Fruit fly (Drosophila melanogaster) whole organism, pupa: ENCODE data around the gene CG7342.

Source experiments
- CG34367 ChIP-seq: fragments of 200-800 bp; sonication (Bioruptor generic); optimal IDR thresholded peaks from 2 replicates; lab custom pipeline; 2018; ENCODE audit warnings: missing biosample characterization, mild to moderate bottlenecking, missing genetic modification characterization
- CG8159 ChIP-seq: fragments of 200-800 bp; sonication (Bioruptor generic); optimal IDR thresholded peaks from 3 replicates; lab custom pipeline; 2018; ENCODE audit warnings: missing biosample characterization, mild to moderate bottlenecking, missing genetic modification characterization, moderate library complexity
- EcR ChIP-seq: fragments of 200-800 bp; sonication (Bioruptor generic); optimal IDR thresholded peaks from 3 replicates; lab custom pipeline; 2019; ENCODE audit warnings: missing biosample characterization, missing genetic modification characterization, mild to moderate bottlenecking, moderate library complexity, missing genetic modification reagents
- Ets98B ChIP-seq: fragments of 200-800 bp; sonication (Bioruptor generic); IDR thresholded peaks from 2 replicates; pipeline ENCODE4 v1.3.6; 2022; ENCODE audit warnings: missing biosample characterization, missing genetic modification characterization
- Pif1B ChIP-seq: fragments of 200-800 bp; sonication (Bioruptor generic); optimal IDR thresholded peaks from 3 replicates; lab custom pipeline; 2016; ENCODE audit warnings: missing biosample characterization, missing genetic modification characterization
- fd96Ca ChIP-seq: fragments of 200-800 bp; sonication (Bioruptor generic); IDR thresholded peaks from 3 replicates; pipeline ENCODE4 v1.3.6; 2022; ENCODE audit warnings: missing biosample characterization, missing genetic modification characterization

DNA sequence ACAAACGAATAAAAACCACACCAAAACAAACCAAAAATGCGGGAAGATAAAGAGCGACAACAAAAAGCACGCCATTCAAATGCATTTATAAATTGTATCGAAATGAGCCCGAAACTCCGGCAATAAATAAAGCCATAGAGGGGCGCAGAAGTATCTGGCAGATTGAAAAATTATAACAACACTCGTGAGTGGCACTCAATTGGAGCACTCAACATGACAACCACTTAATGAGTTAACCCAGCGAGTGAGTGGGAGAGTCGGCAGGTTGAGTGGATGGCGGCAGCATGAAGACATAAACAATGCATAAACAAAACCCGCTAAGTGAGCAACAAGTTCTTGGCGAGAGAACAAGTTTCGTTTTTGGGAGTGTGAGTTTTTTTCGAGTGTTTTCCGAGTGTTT lies 34.4 kb upstream of the CG7342 start:
- TF ChIP-seq CG8159 (no peak), Pif1B (GFP tag; lab: Kevin White, UChicago) (no peak), fd96Ca (GFP tag; lab: Robert Waterston, UW) (no peak), CG34367 (no peak), Ets98B (GFP tag; lab: Robert Waterston, UW) (no peak), EcR (GFP tag; lab: Kevin White, UChicago) (no peak)
